Worm (Caenorhabditis elegans) whole organism, young adult: ENCODE results near the gene lir-2.
A peak's percentile ranks its signal among the peaks of the same experiment; 100 is the strongest.

ENCODE experiments used
- B0035.1 ChIP-seq: sonication (generic microtip); optimal IDR thresholded peaks from 2 replicates; lab custom pipeline; 2016; ENCODE audit warnings: missing genetic modification characterization, mild to moderate bottlenecking, missing compliant biosample characterization, missing genotype, missing genetic modification reagents
- F37B4.10 ChIP-seq: fragments of 200-800 bp; sonication (Bioruptor generic); IDR thresholded peaks from 2 replicates; pipeline ENCODE4 v1.3.6; 2022; ENCODE audit warnings: missing genetic modification characterization, missing compliant biosample characterization
- F49E8.2 ChIP-seq: sonication (generic microtip); optimal IDR thresholded peaks from 3 replicates; lab custom pipeline; 2017; ENCODE audit warnings: missing genetic modification characterization, mild to moderate bottlenecking, missing compliant biosample characterization, antibody characterized with exemption, moderate library complexity; ENCODE audit not compliant: insufficient read depth
- F57A8.1 ChIP-seq: fragments of 200-800 bp; sonication (Bioruptor generic); optimal IDR thresholded peaks from 2 replicates; lab custom pipeline; 2018; ENCODE audit warnings: mild to moderate bottlenecking, missing genetic modification characterization, moderate library complexity, missing compliant biosample characterization
- F57C9.4 ChIP-seq: sonication (generic microtip); optimal IDR thresholded peaks from 2 replicates; lab custom pipeline; 2017; ENCODE audit warnings: mild to moderate bottlenecking, missing genetic modification characterization, missing compliant biosample characterization
- T07F8.4 ChIP-seq: sonication (generic microtip); optimal IDR thresholded peaks from 2 replicates; lab custom pipeline; 2016; ENCODE audit warnings: mild to moderate bottlenecking, missing genetic modification characterization, moderate library complexity, missing compliant biosample characterization
- Y53G8AR.9 ChIP-seq: fragments of 200-800 bp; sonication (Bioruptor generic); conservative IDR thresholded peaks from 2 replicates; pipeline ENCODE4 v1.3.6; 2022; ENCODE audit warnings: missing genetic modification reagents, missing genetic modification characterization, missing compliant biosample characterization
- Y56A3A.18 ChIP-seq: fragments of 200-800 bp; sonication (Bioruptor generic); IDR thresholded peaks from 2 replicates; pipeline ENCODE4 v1.3.6; 2022; ENCODE audit warnings: missing genetic modification reagents, missing genetic modification characterization, missing compliant biosample characterization
- ZK185.1 ChIP-seq: sonication (generic microtip); optimal IDR thresholded peaks from 2 replicates; lab custom pipeline; 2016; ENCODE audit warnings: mild to moderate bottlenecking, missing genetic modification characterization, missing compliant biosample characterization; ENCODE audit not compliant: poor library complexity, severe bottlenecking
- akir-1 ChIP-seq: fragments of 200-800 bp; sonication (Bioruptor generic); optimal IDR thresholded peaks from 2 replicates; lab custom pipeline; 2018; ENCODE audit warnings: mild to moderate bottlenecking, missing genetic modification characterization, moderate library complexity, missing compliant biosample characterization
- aptf-2 ChIP-seq: fragments of 200-800 bp; sonication (Bioruptor generic); conservative IDR thresholded peaks from 2 replicates; pipeline ENCODE4 v1.3.6; 2022; ENCODE audit warnings: missing genetic modification reagents, missing genetic modification characterization, missing compliant biosample characterization
- aptf-3 ChIP-seq: fragments of 200-800 bp; sonication (Bioruptor generic); IDR thresholded peaks from 2 replicates; pipeline ENCODE4 v1.3.6; 2022; ENCODE audit warnings: missing genetic modification characterization, missing compliant biosample characterization
- atf-7 ChIP-seq: sonication (generic microtip); optimal IDR thresholded peaks from 2 replicates; lab custom pipeline; 2017; ENCODE audit warnings: mild to moderate bottlenecking, missing genetic modification characterization, missing compliant biosample characterization
- attf-3 ChIP-seq: fragments of 200-800 bp; sonication (Bioruptor generic); conservative IDR thresholded peaks from 2 replicates; pipeline ENCODE4 v1.3.6; 2022; ENCODE audit warnings: missing genetic modification reagents, missing genetic modification characterization, missing compliant biosample characterization
- attf-6 ChIP-seq: fragments of 200-800 bp; sonication (Bioruptor generic); IDR thresholded peaks from 2 replicates; pipeline ENCODE4 v1.3.6; 2022; ENCODE audit warnings: missing genetic modification reagents, missing genetic modification characterization, missing compliant biosample characterization
- bed-1 ChIP-seq: fragments of 200-800 bp; sonication (Bioruptor generic); IDR thresholded peaks from 2 replicates; pipeline ENCODE4 v1.3.6; 2022; ENCODE audit warnings: missing genetic modification reagents, missing genetic modification characterization, missing compliant biosample characterization
- ccch-3 ChIP-seq: fragments of 200-800 bp; sonication (Bioruptor generic); optimal IDR thresholded peaks from 2 replicates; lab custom pipeline; 2018; ENCODE audit warnings: mild to moderate bottlenecking, missing genetic modification characterization, missing compliant biosample characterization
- dpff-1 ChIP-seq: sonication (generic microtip); optimal IDR thresholded peaks from 2 replicates; lab custom pipeline; 2017; ENCODE audit warnings: mild to moderate bottlenecking, missing genetic modification characterization, missing compliant biosample characterization
- efl-1 ChIP-seq: fragments of 150-350 bp; optimal IDR thresholded peaks from 2 replicates; lab custom pipeline; 2014; ENCODE audit warnings: missing biosample characterization, missing genetic modification reagents, missing genetic modification characterization
- egl-18 ChIP-seq: fragments of 200-800 bp; sonication (Bioruptor generic); IDR thresholded peaks from 2 replicates; pipeline ENCODE4 v1.3.6; 2022; ENCODE audit warnings: missing genetic modification reagents, missing genetic modification characterization, missing compliant biosample characterization
- hlh-12 ChIP-seq: sonication (generic microtip); optimal IDR thresholded peaks from 2 replicates; lab custom pipeline; 2016; ENCODE audit warnings: missing genetic modification characterization, missing compliant biosample characterization
- hlh-26 ChIP-seq: fragments of 200-800 bp; sonication (Bioruptor generic); conservative IDR thresholded peaks from 2 replicates; pipeline ENCODE4 v1.3.6; 2022; ENCODE audit warnings: missing genetic modification reagents, missing genetic modification characterization, missing compliant biosample characterization
- hmg-1.2 ChIP-seq: fragments of 200-800 bp; sonication (Bioruptor generic); IDR thresholded peaks from 2 replicates; pipeline ENCODE4 v1.3.6; 2022; ENCODE audit warnings: missing genetic modification reagents, missing genetic modification characterization, missing compliant biosample characterization
- hmg-20 ChIP-seq: fragments of 200-800 bp; sonication (Bioruptor generic); IDR thresholded peaks from 2 replicates; pipeline ENCODE4 v1.3.6; 2022; ENCODE audit warnings: missing genetic modification reagents, missing genetic modification characterization, missing compliant biosample characterization
- hsf-1 ChIP-seq: fragments of 200-800 bp; sonication (Bioruptor generic); IDR thresholded peaks from 2 replicates; pipeline ENCODE4 v1.3.6; 2022; ENCODE audit warnings: missing genetic modification reagents, missing genetic modification characterization, missing compliant biosample characterization
- lag-1 ChIP-seq: fragments of 200-800 bp; sonication (Bioruptor generic); IDR thresholded peaks from 2 replicates; pipeline ENCODE4 v1.3.6; 2022; ENCODE audit warnings: missing genetic modification reagents, missing genetic modification characterization, missing compliant biosample characterization
- lsl-1 ChIP-seq: fragments of 200-800 bp; sonication (Bioruptor generic); optimal IDR thresholded peaks from 2 replicates; lab custom pipeline; 2018; ENCODE audit warnings: mild to moderate bottlenecking, missing genetic modification characterization, moderate library complexity, missing compliant biosample characterization
- madf-6 ChIP-seq: fragments of 200-800 bp; sonication (Bioruptor generic); IDR thresholded peaks from 2 replicates; pipeline ENCODE4 v1.3.6; 2022; ENCODE audit warnings: missing genetic modification reagents, missing genetic modification characterization, missing compliant biosample characterization
- mel-28 ChIP-seq: sonication (generic microtip); optimal IDR thresholded peaks from 2 replicates; lab custom pipeline; 2016; ENCODE audit warnings: borderline replicate concordance, mild to moderate bottlenecking, missing genetic modification characterization, missing compliant biosample characterization
- nfya-1 ChIP-seq: sonication (generic microtip); optimal IDR thresholded peaks from 2 replicates; lab custom pipeline; 2017; ENCODE audit warnings: antibody characterized with exemption, missing compliant biosample characterization, missing genetic modification characterization, borderline replicate concordance; ENCODE audit not compliant: insufficient read depth
- nfyb-1 ChIP-seq: fragments of 200-800 bp; sonication (Bioruptor generic); IDR thresholded peaks from 2 replicates; pipeline ENCODE4 v1.3.6; 2022; ENCODE audit warnings: missing genetic modification reagents, missing genetic modification characterization, missing compliant biosample characterization
- nhr-120 ChIP-seq: fragments of 200-800 bp; sonication (Bioruptor generic); IDR thresholded peaks from 2 replicates; pipeline ENCODE4 v1.3.6; 2022; ENCODE audit warnings: missing genetic modification characterization, missing compliant biosample characterization
- nhr-179 ChIP-seq: sonication (generic microtip); optimal IDR thresholded peaks from 2 replicates; lab custom pipeline; 2016; ENCODE audit warnings: mild to moderate bottlenecking, missing genetic modification characterization, missing compliant biosample characterization
- rec-8 ChIP-seq, 2 experiments: sonication (generic microtip); optimal IDR thresholded peaks; 2 replicates each; lab custom pipeline; 2016; ENCODE audit warnings: mild to moderate bottlenecking in 2 of 2, missing genetic modification characterization in 2 of 2, missing genetic modification reagents in 2 of 2, missing genotype in 2 of 2, missing biosample characterization in 1 of 2, missing compliant biosample characterization in 1 of 2, moderate library complexity in 1 of 2
- repo-1 ChIP-seq: sonication (generic microtip); optimal IDR thresholded peaks from 2 replicates; lab custom pipeline; 2017; ENCODE audit warnings: mild to moderate bottlenecking, missing genetic modification characterization, missing compliant biosample characterization
- sea-2 ChIP-seq: fragments of 200-800 bp; sonication (Bioruptor generic); IDR thresholded peaks from 2 replicates; pipeline ENCODE4 v1.3.6; 2022; ENCODE audit warnings: missing genetic modification characterization, missing compliant biosample characterization
- snpc-1.3 ChIP-seq: sonication (generic microtip); optimal IDR thresholded peaks from 2 replicates; lab custom pipeline; 2017; ENCODE audit warnings: missing genetic modification characterization, mild to moderate bottlenecking, missing compliant biosample characterization, antibody characterized with exemption, moderate library complexity, missing genotype, missing genetic modification reagents; ENCODE audit not compliant: insufficient read depth
- snpc-4 ChIP-seq, 5 experiments: fragments of 150-350 bp in 1 of 5; sonication (generic microtip) in 4 of 5; optimal IDR thresholded peaks; 2 replicates each; lab custom pipeline; 2014 to 2018; ENCODE audit warnings: missing genetic modification characterization in 5 of 5, missing biosample characterization in 3 of 5, antibody characterized with exemption in 2 of 5, mild to moderate bottlenecking in 2 of 5, missing compliant biosample characterization in 2 of 5, missing genotype in 2 of 5, moderate library complexity in 2 of 5, missing genetic modification reagents in 1 of 5
- tbx-9 ChIP-seq: sonication (generic microtip); optimal IDR thresholded peaks from 2 replicates; lab custom pipeline; 2016; ENCODE audit warnings: borderline replicate concordance, missing genetic modification characterization, inconsistent platforms, missing compliant biosample characterization
- tlf-1 ChIP-seq: fragments of 200-800 bp; sonication (Bioruptor generic); optimal IDR thresholded peaks from 2 replicates; lab custom pipeline; 2018; ENCODE audit warnings: mild to moderate bottlenecking, missing genetic modification characterization, missing compliant biosample characterization
- unc-130 ChIP-seq: sonication (generic microtip); optimal IDR thresholded peaks from 2 replicates; lab custom pipeline; 2016; ENCODE audit warnings: missing genetic modification reagents, missing genetic modification characterization, missing compliant biosample characterization
- unc-62 ChIP-seq: fragments of 150-350 bp; optimal IDR thresholded peaks from 2 replicates; lab custom pipeline; 2014; ENCODE audit warnings: missing biosample characterization, missing genetic modification reagents, missing genetic modification characterization
- xnd-1 ChIP-seq: sonication (generic microtip); optimal IDR thresholded peaks from 2 replicates; lab custom pipeline; 2016; ENCODE audit warnings: missing genotype, missing genetic modification reagents, missing genetic modification characterization, missing compliant biosample characterization
- ztf-18 ChIP-seq: sonication (generic microtip); optimal IDR thresholded peaks from 2 replicates; lab custom pipeline; 2016; ENCODE audit warnings: missing genotype, mild to moderate bottlenecking, missing genetic modification characterization, missing compliant biosample characterization
- ztf-22 ChIP-seq: fragments of 200-800 bp; sonication (Bioruptor generic); optimal IDR thresholded peaks from 2 replicates; lab custom pipeline; 2018; ENCODE audit warnings: mild to moderate bottlenecking, missing genetic modification characterization, moderate library complexity, missing compliant biosample characterization

Gene lir-2

ce11 chrII:7642016-7642653 is 24.9 kb upstream of the lir-2 start (continued):
- TF ChIP-seq hlh-26 (GFP tag; lab: Robert Waterston, UW) (no peak), unc-130 (GFP tag; lab: Kevin White, UChicago) (no peak), ztf-18 (tag; lab: Kevin White, UChicago) (no peak), Y56A3A.18 (GFP tag; lab: Robert Waterston, UW) (no peak), rec-8 (tag; optimal IDR thresholded peaks at IDR 0.05; lab: Kevin White, UChicago) (no peak), F57C9.4 (tag; lab: Kevin White, UChicago) (no peak), F37B4.10 (no peak), snpc-4 (GFP tag; optimal IDR thresholded peaks at IDR 0.05; lab: Kevin White, UChicago) (no peak), snpc-4 (tag; optimal IDR thresholded peaks at IDR 0.05; lab: Kevin White, UChicago) (peak in 1 of 4 experiments; percentile 10), nfya-1 (tag; lab: Kevin White, UChicago) (no peak), lsl-1 (no peak), nhr-179 (no peak), mel-28 (no peak), attf-3 (GFP tag; lab: Robert Waterston, UW) (no peak), aptf-2 (GFP tag; lab: Robert Waterston, UW) (no peak), tbx-9 (tag; lab: Kevin White, UChicago) (no peak), repo-1 (tag; lab: Kevin White, UChicago) (no peak), T07F8.4 (tag; lab: Kevin White, UChicago) (no peak), sea-2 (GFP tag; lab: Robert Waterston, UW) (no peak), hmg-1.2 (GFP tag; lab: Robert Waterston, UW) (peak; percentile 38; the same call in 1 of the 2 replicates), hsf-1 (GFP tag; lab: Robert Waterston, UW) (no peak), ztf-22 (GFP tag; lab: Kevin White, UChicago) (no peak), F49E8.2 (tag; lab: Kevin White, UChicago) (no peak), efl-1 (GFP tag; lab: Kevin White, UChicago) (no peak), madf-6 (GFP tag; lab: Robert Waterston, UW) (no peak), dpff-1 (tag; lab: Kevin White, UChicago) (no peak), hlh-12 (tag; lab: Kevin White, UChicago) (no peak), bed-1 (GFP tag; lab: Robert Waterston, UW) (no peak), F57A8.1 (GFP tag; lab: Kevin White, UChicago) (no peak), ccch-3 (GFP tag; lab: Kevin White, UChicago) (no peak), B0035.1 (tag; lab: Kevin White, UChicago) (no peak), unc-62 (GFP tag; lab: Kevin White, UChicago) (no peak)

ce11 chrII:7643214-7643613 is 23.9 kb upstream of the lir-2 start:
- TF ChIP-seq ZK185.1 (tag; lab: Kevin White, UChicago) (no peak), egl-18 (GFP tag; lab: Robert Waterston, UW) (no peak), hlh-12 (tag; lab: Kevin White, UChicago) (no peak), lsl-1 (no peak), tlf-1 (GFP tag; lab: Kevin White, UChicago) (no peak), akir-1 (GFP tag; lab: Kevin White, UChicago) (no peak), atf-7 (no peak), nhr-120 (no peak), attf-6 (no peak), madf-6 (GFP tag; lab: Robert Waterston, UW) (no peak), lag-1 (GFP tag; lab: Robert Waterston, UW) (no peak), aptf-3 (GFP tag; lab: Robert Waterston, UW) (no peak), xnd-1 (tag; lab: Kevin White, UChicago) (no peak), Y53G8AR.9 (GFP tag; lab: Robert Waterston, UW) (no peak), snpc-1.3 (tag; lab: Kevin White, UChicago) (no peak), nfyb-1 (no peak), hmg-20 (GFP tag; lab: Robert Waterston, UW) (no peak)
- TF ChIP-seq, all 124 proteins: peak for 0
